Fruit fly (Drosophila melanogaster) whole organism, embryonic: ENCODE results near the gene miple2.

ENCODE experiments used
- CG11456 ChIP-seq: fragments of 200-800 bp; sonication (Bioruptor generic); IDR thresholded peaks from 3 replicates; pipeline ENCODE4 v1.3.6; 2022; ENCODE audit warnings: missing biosample characterization, missing genetic modification characterization
- CG33213 ChIP-seq: fragments of 200-800 bp; sonication (Bioruptor generic); optimal IDR thresholded peaks from 3 replicates; lab custom pipeline; 2016; ENCODE audit warnings: missing biosample characterization, missing genetic modification characterization
- dmrt11E ChIP-seq: fragments of 200-800 bp; sonication (Bioruptor generic); optimal IDR thresholded peaks from 3 replicates; lab custom pipeline; 2018; ENCODE audit warnings: missing biosample characterization, mild to moderate bottlenecking, missing genetic modification characterization, moderate library complexity

DNA sequence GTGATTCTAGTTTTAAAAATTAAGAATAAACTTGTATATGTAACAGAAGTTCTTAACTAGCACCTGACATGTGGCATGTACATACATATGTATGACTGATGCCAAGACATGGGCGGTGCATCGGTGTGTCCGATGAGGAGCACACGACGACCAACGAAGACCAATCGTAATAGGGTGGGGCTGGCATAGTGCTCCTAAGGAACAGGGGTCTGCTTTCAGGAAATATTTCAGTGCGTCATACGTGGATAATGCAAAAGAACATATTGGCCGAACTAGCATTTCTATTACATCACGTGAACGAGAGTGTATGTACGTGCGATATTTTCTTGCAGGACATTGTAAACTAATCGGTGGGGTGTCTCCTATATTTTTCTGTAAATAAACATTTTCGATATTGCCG lies 3.9 kb upstream of the miple2 start, which contains the start of gene miple1:
- TF ChIP-seq CG33213 (GFP tag; lab: Kevin White, UChicago) (no peak), CG11456 (no peak), dmrt11E (tag; lab: Kevin White, UChicago) (no peak)
